Worm (Caenorhabditis elegans) whole organism, young adult: ENCODE measurements around the gene sox-3.

ENCODE experiments used
- C06A6.2 ChIP-seq: fragments of 200-800 bp; sonication (Bioruptor generic); conservative IDR thresholded peaks from 2 replicates; pipeline ENCODE4 v1.3.6; 2022; ENCODE audit warnings: missing genetic modification characterization, missing compliant biosample characterization
- D2030.7 ChIP-seq: fragments of 200-800 bp; sonication (Bioruptor generic); IDR thresholded peaks from 2 replicates; pipeline ENCODE4 v1.3.6; 2022; ENCODE audit warnings: missing genetic modification reagents, missing genetic modification characterization, missing compliant biosample characterization
- F23B12.7 ChIP-seq: sonication (generic microtip); optimal IDR thresholded peaks from 2 replicates; lab custom pipeline; 2017; ENCODE audit warnings: missing genetic modification characterization, mild to moderate bottlenecking, missing compliant biosample characterization, antibody characterized with exemption, moderate library complexity; ENCODE audit not compliant: insufficient read depth
- F39B2.1 ChIP-seq: fragments of 200-800 bp; sonication (Bioruptor generic); IDR thresholded peaks from 2 replicates; pipeline ENCODE4 v1.3.6; 2022; ENCODE audit warnings: missing genetic modification reagents, missing genetic modification characterization, missing compliant biosample characterization
- F49E8.2 ChIP-seq: sonication (generic microtip); optimal IDR thresholded peaks from 3 replicates; lab custom pipeline; 2017; ENCODE audit warnings: missing genetic modification characterization, mild to moderate bottlenecking, missing compliant biosample characterization, antibody characterized with exemption, moderate library complexity; ENCODE audit not compliant: insufficient read depth
- F55B11.4 ChIP-seq: sonication (generic microtip); optimal IDR thresholded peaks from 2 replicates; lab custom pipeline; 2016; ENCODE audit warnings: missing compliant biosample characterization, missing genetic modification characterization, borderline replicate concordance; ENCODE audit not compliant: insufficient read depth
- K12H6.12 ChIP-seq: fragments of 200-800 bp; sonication (Bioruptor generic); optimal IDR thresholded peaks from 2 replicates; lab custom pipeline; 2018; ENCODE audit warnings: mild to moderate bottlenecking, missing genetic modification characterization, missing compliant biosample characterization
- Y79H2A.3 ChIP-seq: fragments of 200-800 bp; sonication (Bioruptor generic); conservative IDR thresholded peaks from 2 replicates; pipeline ENCODE4 v1.3.6; 2022; ENCODE audit warnings: missing genetic modification reagents, missing genetic modification characterization, missing compliant biosample characterization
- ZK185.1 ChIP-seq: sonication (generic microtip); optimal IDR thresholded peaks from 2 replicates; lab custom pipeline; 2016; ENCODE audit warnings: mild to moderate bottlenecking, missing genetic modification characterization, missing compliant biosample characterization; ENCODE audit not compliant: poor library complexity, severe bottlenecking
- ama-1 ChIP-seq, 3 experiments: fragments of 150-350 bp in 1 of 3; sonication (generic microtip) in 2 of 3; optimal IDR thresholded peaks; 2 replicates each; lab custom pipeline; 2014 to 2018; ENCODE audit warnings: missing biosample characterization in 2 of 3, missing genetic modification characterization in 2 of 3, missing genetic modification reagents in 2 of 3
- aptf-3 ChIP-seq: fragments of 200-800 bp; sonication (Bioruptor generic); IDR thresholded peaks from 2 replicates; pipeline ENCODE4 v1.3.6; 2022; ENCODE audit warnings: missing genetic modification characterization, missing compliant biosample characterization
- attf-3 ChIP-seq: fragments of 200-800 bp; sonication (Bioruptor generic); conservative IDR thresholded peaks from 2 replicates; pipeline ENCODE4 v1.3.6; 2022; ENCODE audit warnings: missing genetic modification reagents, missing genetic modification characterization, missing compliant biosample characterization
- attf-5 ChIP-seq: fragments of 200-800 bp; sonication (Bioruptor generic); optimal IDR thresholded peaks from 2 replicates; lab custom pipeline; 2018; ENCODE audit warnings: mild to moderate bottlenecking, missing genetic modification characterization, missing compliant biosample characterization
- attf-6 ChIP-seq: fragments of 200-800 bp; sonication (Bioruptor generic); IDR thresholded peaks from 2 replicates; pipeline ENCODE4 v1.3.6; 2022; ENCODE audit warnings: missing genetic modification reagents, missing genetic modification characterization, missing compliant biosample characterization
- bed-1 ChIP-seq: fragments of 200-800 bp; sonication (Bioruptor generic); IDR thresholded peaks from 2 replicates; pipeline ENCODE4 v1.3.6; 2022; ENCODE audit warnings: missing genetic modification reagents, missing genetic modification characterization, missing compliant biosample characterization
- ccch-3 ChIP-seq: fragments of 200-800 bp; sonication (Bioruptor generic); optimal IDR thresholded peaks from 2 replicates; lab custom pipeline; 2018; ENCODE audit warnings: mild to moderate bottlenecking, missing genetic modification characterization, missing compliant biosample characterization
- ceh-40 ChIP-seq: fragments of 200-800 bp; sonication (Bioruptor generic); IDR thresholded peaks from 2 replicates; pipeline ENCODE4 v1.3.6; 2022; ENCODE audit warnings: missing genetic modification characterization, missing compliant biosample characterization
- efl-1 ChIP-seq: fragments of 150-350 bp; optimal IDR thresholded peaks from 2 replicates; lab custom pipeline; 2014; ENCODE audit warnings: missing biosample characterization, missing genetic modification reagents, missing genetic modification characterization
- egl-44 ChIP-seq: fragments of 200-800 bp; sonication (Bioruptor generic); IDR thresholded peaks from 2 replicates; pipeline ENCODE4 v1.3.6; 2022; ENCODE audit warnings: missing genetic modification reagents, missing genetic modification characterization, missing compliant biosample characterization
- ets-4 ChIP-seq: fragments of 200-800 bp; sonication (Bioruptor generic); optimal IDR thresholded peaks from 2 replicates; lab custom pipeline; 2018; ENCODE audit warnings: mild to moderate bottlenecking, missing genetic modification characterization, missing compliant biosample characterization
- fkh-3 ChIP-seq: sonication (generic microtip); optimal IDR thresholded peaks from 2 replicates; lab custom pipeline; 2016; ENCODE audit warnings: mild to moderate bottlenecking, missing genetic modification characterization, missing compliant biosample characterization
- him-1 ChIP-seq: sonication (generic microtip); optimal IDR thresholded peaks from 2 replicates; lab custom pipeline; 2016; ENCODE audit warnings: missing genotype, missing genetic modification reagents, missing genetic modification characterization, missing compliant biosample characterization
- hmg-1.2 ChIP-seq: fragments of 200-800 bp; sonication (Bioruptor generic); IDR thresholded peaks from 2 replicates; pipeline ENCODE4 v1.3.6; 2022; ENCODE audit warnings: missing genetic modification reagents, missing genetic modification characterization, missing compliant biosample characterization
- hrde-1 ChIP-seq: sonication (generic microtip); optimal IDR thresholded peaks from 2 replicates; lab custom pipeline; 2016; ENCODE audit warnings: missing genetic modification characterization, mild to moderate bottlenecking, missing compliant biosample characterization, moderate library complexity, missing genotype, missing genetic modification reagents, borderline replicate concordance
- lag-1 ChIP-seq: fragments of 200-800 bp; sonication (Bioruptor generic); IDR thresholded peaks from 2 replicates; pipeline ENCODE4 v1.3.6; 2022; ENCODE audit warnings: missing genetic modification reagents, missing genetic modification characterization, missing compliant biosample characterization
- lin-40 ChIP-seq: sonication (generic microtip); optimal IDR thresholded peaks from 2 replicates; lab custom pipeline; 2016; ENCODE audit warnings: missing genetic modification characterization, mild to moderate bottlenecking, missing compliant biosample characterization, missing genotype, missing genetic modification reagents
- madf-3 ChIP-seq: fragments of 200-800 bp; sonication (Bioruptor generic); IDR thresholded peaks from 2 replicates; pipeline ENCODE4 v1.3.6; 2022; ENCODE audit warnings: missing genetic modification reagents, missing genetic modification characterization, missing compliant biosample characterization
- mes-4 ChIP-seq: sonication (generic microtip); optimal IDR thresholded peaks from 2 replicates; lab custom pipeline; 2016; ENCODE audit warnings: missing genotype, missing genetic modification characterization, missing compliant biosample characterization
- nhr-120 ChIP-seq: fragments of 200-800 bp; sonication (Bioruptor generic); IDR thresholded peaks from 2 replicates; pipeline ENCODE4 v1.3.6; 2022; ENCODE audit warnings: missing genetic modification characterization, missing compliant biosample characterization
- pbrm-1 ChIP-seq: fragments of 200-800 bp; sonication (Bioruptor generic); IDR thresholded peaks from 2 replicates; pipeline ENCODE4 v1.3.6; 2022; ENCODE audit warnings: missing genetic modification reagents, missing genetic modification characterization, missing compliant biosample characterization
- rec-8 ChIP-seq, 2 experiments: sonication (generic microtip); optimal IDR thresholded peaks; 2 replicates each; lab custom pipeline; 2016; ENCODE audit warnings: mild to moderate bottlenecking in 2 of 2, missing genetic modification characterization in 2 of 2, missing genetic modification reagents in 2 of 2, missing genotype in 2 of 2, missing biosample characterization in 1 of 2, missing compliant biosample characterization in 1 of 2, moderate library complexity in 1 of 2
- tbx-9 ChIP-seq: sonication (generic microtip); optimal IDR thresholded peaks from 2 replicates; lab custom pipeline; 2016; ENCODE audit warnings: borderline replicate concordance, missing genetic modification characterization, inconsistent platforms, missing compliant biosample characterization
- ztf-28 ChIP-seq: fragments of 200-800 bp; sonication (Bioruptor generic); IDR thresholded peaks from 2 replicates; pipeline ENCODE4 v1.3.6; 2022; ENCODE audit warnings: missing genetic modification reagents, missing genetic modification characterization, missing compliant biosample characterization
- ztf-6 ChIP-seq: fragments of 200-800 bp; sonication (Bioruptor generic); IDR thresholded peaks from 2 replicates; pipeline ENCODE4 v1.3.6; 2022; ENCODE audit warnings: missing genetic modification reagents, missing genetic modification characterization, missing compliant biosample characterization

Gene sox-3

ce11 chrX:14692905-14693304 is at the start of gene sox-3:
Gene sox-3, minus strand, starts transcription at chrX:14693005.
- no peak for TF ChIP-seq madf-3 (GFP tag; lab: Robert Waterston, UW)
- TF ChIP-seq ets-4 (GFP tag; lab: Kevin White, UChicago), result no peak
- no peak for TF ChIP-seq hmg-1.2
- TF ChIP-seq lag-1 (GFP tag; lab: Robert Waterston, UW), result no peak

- no peak for TF ChIP-seq F55B11.4 (tag; lab: Kevin White, UChicago)
- no peak for TF ChIP-seq ZK185.1 (tag; lab: Kevin White, UChicago)
- TF ChIP-seq mes-4 (tag; lab: Kevin White, UChicago), result no peak
- no peak for TF ChIP-seq F49E8.2 (tag; lab: Kevin White, UChicago)
- no peak for TF ChIP-seq nhr-120 (GFP tag; lab: Robert Waterston, UW)
- no peak for TF ChIP-seq pbrm-1 (GFP tag; lab: Robert Waterston, UW)
- no peak for TF ChIP-seq F23B12.7 (tag; lab: Kevin White, UChicago)
Observed at ce11 chrX:14740019-14740418, 47.2 kb upstream of the sox-3 start, which contains the start of gene C05G5.1. Gene C05G5.1, minus strand, starts transcription at chrX:14740119.

ce11 chrX:14739466-14739865 is 46.7 kb upstream of the sox-3 start:
- TF ChIP-seq bed-1 (GFP tag; lab: Robert Waterston, UW) (no peak), C06A6.2 (GFP tag; lab: Robert Waterston, UW) (no peak), attf-5 (GFP tag; lab: Kevin White, UChicago) (no peak), aptf-3 (GFP tag; lab: Robert Waterston, UW) (no peak), ccch-3 (no peak), ztf-28 (no peak), fkh-3 (tag; lab: Kevin White, UChicago) (no peak), K12H6.12 (tag; lab: Kevin White, UChicago) (no peak), Y79H2A.3 (no peak), lag-1 (GFP tag; lab: Robert Waterston, UW) (no peak), D2030.7 (GFP tag; lab: Robert Waterston, UW) (no peak), hrde-1 (tag; lab: Kevin White, UChicago) (no peak), efl-1 (GFP tag; lab: Kevin White, UChicago) (no peak), him-1 (tag; lab: Kevin White, UChicago) (no peak), lin-40 (tag; lab: Kevin White, UChicago) (no peak), ama-1 (optimal IDR thresholded peaks at IDR 0.05; lab: Kevin White, UChicago) (no peak), ama-1 (GFP tag; optimal IDR thresholded peaks at IDR 0.05; lab: Kevin White, UChicago) (no peak), F39B2.1 (GFP tag; lab: Robert Waterston, UW) (no peak)

ce11 chrX:14737623-14738022 is 44.8 kb upstream of the sox-3 start:
- TF ChIP-seq ceh-40 (GFP tag; lab: Robert Waterston, UW) (no peak), F39B2.1 (GFP tag; lab: Robert Waterston, UW) (no peak), attf-6 (GFP tag; lab: Robert Waterston, UW) (no peak), bed-1 (GFP tag; lab: Robert Waterston, UW) (no peak), rec-8 (tag; optimal IDR thresholded peaks at IDR 0.05; lab: Kevin White, UChicago) (no peak), ets-4 (GFP tag; lab: Kevin White, UChicago) (no peak), ztf-6 (GFP tag; lab: Robert Waterston, UW) (no peak), attf-3 (GFP tag; lab: Robert Waterston, UW) (no peak), tbx-9 (no peak), egl-44 (GFP tag; lab: Robert Waterston, UW) (no peak)
